Worm (Caenorhabditis elegans): ENCODE results near the gene cap-2.

Gene cap-2

DNA sequence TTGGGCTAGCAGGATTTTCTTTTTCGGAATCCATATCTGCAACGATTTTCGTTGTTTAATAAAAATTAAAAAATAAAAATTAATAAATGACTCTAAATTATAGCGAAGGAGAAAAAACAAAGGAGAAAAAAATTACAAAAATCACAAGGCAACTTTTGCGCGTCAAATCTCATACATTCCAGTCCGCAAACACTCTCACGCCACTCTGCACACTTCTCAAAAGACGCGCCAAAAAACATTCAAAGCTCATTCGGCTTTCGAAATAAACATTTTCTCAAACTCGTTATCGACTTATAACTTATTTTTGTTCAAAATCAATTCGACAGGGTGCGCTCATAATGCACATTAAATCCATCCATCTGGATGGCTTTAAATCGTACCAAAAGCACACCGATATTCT is 45.0 kb upstream of the cap-2 start, which contains the start of the genes R06F6.12 and mix-1 (continued):
- TF ChIP-seq nhr-21 (tag; optimal IDR thresholded peaks at IDR 0.05), result peak; percentile 31

DNA sequence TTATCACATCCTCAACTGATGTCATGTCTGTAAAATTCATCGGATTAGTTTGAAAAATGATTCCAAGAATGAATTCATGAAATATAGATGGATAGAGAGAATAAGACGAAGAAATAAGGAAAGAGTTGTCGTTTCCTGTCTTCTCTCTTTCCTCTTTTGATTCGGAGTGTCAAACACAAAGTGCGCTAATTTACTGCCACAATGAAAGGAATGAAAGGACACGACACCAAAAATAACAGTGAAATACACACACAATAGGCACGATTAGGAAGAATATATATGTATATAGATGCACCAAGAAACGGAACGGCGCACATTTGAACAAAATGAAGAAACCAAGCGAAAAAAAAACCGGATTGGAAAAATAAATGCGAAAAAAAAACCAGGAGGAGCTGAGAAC is 39.9 kb upstream of the cap-2 start, which contains the start of gene VM106R.1:
VM106R.1 (minus strand) TSS at position 101 of the 400 bp plus-strand sequence.
- TF ChIP-seq dmd-4 (tag; optimal IDR thresholded peaks at IDR 0.05), result no peak
- no peak for TF ChIP-seq F13H6.1 (tag; optimal IDR thresholded peaks at IDR 0.05)
- no peak for TF ChIP-seq egl-27 (tag; optimal IDR thresholded peaks at IDR 0.05)
- no peak for TF ChIP-seq ztf-4 (tag; optimal IDR thresholded peaks at IDR 0.05)
- TF ChIP-seq sma-3 (GFP tag; optimal IDR thresholded peaks at IDR 0.05), result no peak
- no peak for TF ChIP-seq R02D3.7 (tag; optimal IDR thresholded peaks at IDR 0.05)
- TF ChIP-seq nhr-237 (tag; optimal IDR thresholded peaks at IDR 0.05), result no peak
- no peak for TF ChIP-seq ZK546.5 (tag; optimal IDR thresholded peaks at IDR 0.05)
- TF ChIP-seq mbf-1 (tag; optimal IDR thresholded peaks at IDR 0.05), result no peak
- TF ChIP-seq peb-1 (tag; optimal IDR thresholded peaks at IDR 0.05), result no peak
- no peak for TF ChIP-seq fos-1 (tag; optimal IDR thresholded peaks at IDR 0.05)
- TF ChIP-seq Y55F3AM.14 (GFP tag; optimal IDR thresholded peaks at IDR 0.05), result no peak
- no peak for TF ChIP-seq crh-2 (tag; optimal IDR thresholded peaks at IDR 0.05)
- TF ChIP-seq nhr-21 (tag; optimal IDR thresholded peaks at IDR 0.05), result no peak
- TF ChIP-seq aly-2 (tag; optimal IDR thresholded peaks at IDR 0.05), result no peak
- TF ChIP-seq blmp-1 (tag; optimal IDR thresholded peaks at IDR 0.05; ENCODE audit: insufficient read depth), result no peak
- TF ChIP-seq sem-4 (tag; optimal IDR thresholded peaks at IDR 0.05), result no peak
- TF ChIP-seq nhr-23 (tag; optimal IDR thresholded peaks at IDR 0.05), result no peak
- TF ChIP-seq nhr-25 (tag; optimal IDR thresholded peaks at IDR 0.05), result no peak
- no peak for TF ChIP-seq lin-39 (tag; optimal IDR thresholded peaks at IDR 0.05)

DNA sequence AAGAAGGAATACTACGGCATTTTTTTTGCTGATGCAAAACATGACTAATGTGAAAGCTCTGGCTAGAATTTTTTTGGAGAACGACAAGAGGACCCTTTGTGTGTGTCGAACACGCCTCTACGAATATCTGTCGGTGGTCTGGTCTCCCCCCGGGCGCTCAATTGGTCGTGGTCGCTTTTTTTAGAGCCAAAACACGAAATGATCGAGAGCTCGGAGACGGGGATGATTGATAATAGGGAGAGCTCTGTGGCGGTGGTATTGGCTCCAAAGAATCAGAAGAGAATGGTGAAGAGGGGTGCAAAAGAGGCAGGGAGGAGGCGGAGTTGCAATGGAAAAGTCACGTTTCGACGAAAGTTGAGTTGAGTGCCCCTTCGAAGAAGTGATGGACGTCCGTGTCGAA is 39.4 kb upstream of the cap-2 start:
- no peak for TF ChIP-seq ZK546.5 (tag; optimal IDR thresholded peaks at IDR 0.05)

DNA sequence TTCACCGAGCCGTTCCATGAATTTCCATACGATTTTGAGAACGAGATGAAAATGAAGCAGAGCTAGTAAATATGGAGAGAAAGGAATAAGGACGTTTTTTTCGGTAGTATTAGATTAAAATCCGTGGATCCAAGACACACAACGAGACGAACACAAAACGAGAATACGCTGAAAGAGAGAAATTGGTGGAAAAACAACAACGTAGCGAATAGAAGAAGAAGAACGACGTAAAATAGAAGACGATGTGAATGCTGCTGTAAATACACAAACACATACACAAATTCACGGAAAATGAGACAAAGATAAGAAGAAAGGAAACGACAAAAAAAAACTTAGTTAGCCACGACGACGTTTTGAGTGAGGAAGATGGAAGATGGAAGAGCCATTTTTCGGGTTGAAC is 34.3 kb upstream of the cap-2 start:
- TF ChIP-seq mab-5 (tag; optimal IDR thresholded peaks at IDR 0.05), result no peak
- no peak for TF ChIP-seq lsy-2 (tag; optimal IDR thresholded peaks at IDR 0.05)
- TF ChIP-seq C34F6.9 (tag; optimal IDR thresholded peaks at IDR 0.05), result no peak
- TF ChIP-seq ztf-1 (GFP tag; conservative IDR thresholded peaks at IDR 0.05), result no peak
- no peak for TF ChIP-seq mdl-1 (tag; optimal IDR thresholded peaks at IDR 0.05)
- no peak for TF ChIP-seq nhr-10 (tag; optimal IDR thresholded peaks at IDR 0.05)
- no peak for TF ChIP-seq sma-3 (GFP tag; optimal IDR thresholded peaks at IDR 0.05)

DNA sequence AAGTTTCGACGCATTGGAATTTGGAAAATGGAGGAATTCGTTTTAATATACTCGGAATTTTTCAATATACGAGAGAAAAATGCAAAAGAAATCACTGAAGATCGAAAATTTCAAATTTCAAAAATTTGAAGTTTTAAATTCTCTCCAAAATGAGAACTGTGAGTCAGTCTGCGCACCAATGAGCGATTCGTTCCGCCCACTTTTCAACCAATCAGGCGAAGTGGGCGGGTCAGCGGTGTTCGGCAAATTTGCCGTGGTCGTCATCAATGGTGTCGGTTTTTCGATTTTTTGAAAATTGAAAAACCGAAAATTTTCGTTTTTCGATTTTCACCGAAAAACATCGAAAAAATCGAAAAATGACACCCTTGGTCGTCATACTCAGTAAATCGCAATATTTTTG is 30.4 kb upstream of the cap-2 start:
- TF ChIP-seq ztf-4 (tag; optimal IDR thresholded peaks at IDR 0.05) (no peak), alr-1 (tag; optimal IDR thresholded peaks at IDR 0.05) (no peak), nhr-25 (tag; optimal IDR thresholded peaks at IDR 0.05) (no peak), lin-39 (tag; optimal IDR thresholded peaks at IDR 0.05) (no peak), unc-39 (tag; optimal IDR thresholded peaks at IDR 0.05) (no peak), crh-2 (tag; optimal IDR thresholded peaks at IDR 0.05) (no peak)

DNA sequence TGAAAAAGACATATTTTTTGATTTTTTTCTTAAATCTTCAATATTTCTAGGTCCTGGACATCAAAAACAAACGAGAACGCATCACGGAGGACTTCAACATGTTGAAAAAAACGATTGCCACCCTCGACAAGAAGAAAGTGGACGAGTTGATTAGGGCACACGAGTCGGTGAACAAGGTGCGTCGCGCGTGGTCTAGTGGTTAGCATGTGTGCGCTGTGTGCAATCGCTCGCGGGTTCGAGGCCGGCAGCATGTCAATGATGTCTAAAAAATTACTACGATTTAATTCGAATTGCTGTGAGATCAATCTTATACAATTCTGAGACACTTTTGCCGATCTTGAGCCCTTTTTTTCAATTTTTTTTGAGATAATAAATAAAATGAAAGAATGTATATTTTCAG is 28.9 kb upstream of the cap-2 start:
- no peak for TF ChIP-seq ZK546.5 (tag; optimal IDR thresholded peaks at IDR 0.05)
- no peak for TF ChIP-seq ama-1 (optimal IDR thresholded peaks at IDR 0.05)
- no peak for TF ChIP-seq ceh-82 (tag; optimal IDR thresholded peaks at IDR 0.05)
- peak; percentile 51 for TF ChIP-seq mab-5 (tag; optimal IDR thresholded peaks at IDR 0.05)
- TF ChIP-seq nhr-12 (tag; optimal IDR thresholded peaks at IDR 0.05), result no peak
- TF ChIP-seq aly-2 (tag; optimal IDR thresholded peaks at IDR 0.05), result no peak
- TF ChIP-seq nhr-10 (tag; optimal IDR thresholded peaks at IDR 0.05), result no peak
- peak; percentile 63 to 82 for TF ChIP-seq lsy-2 (tag; optimal IDR thresholded peaks at IDR 0.05)
- no peak for TF ChIP-seq elt-3 (tag; optimal IDR thresholded peaks at IDR 0.05)
- no peak for TF ChIP-seq ztf-1 (GFP tag; conservative IDR thresholded peaks at IDR 0.05)
- TF ChIP-seq nhr-21 (tag; optimal IDR thresholded peaks at IDR 0.05), result peak; percentile 87
- no peak for TF ChIP-seq lin-39 (tag; optimal IDR thresholded peaks at IDR 0.05)
- TF ChIP-seq elt-1 (tag; optimal IDR thresholded peaks at IDR 0.05), result no peak
- TF ChIP-seq nhr-237 (tag; optimal IDR thresholded peaks at IDR 0.05), result no peak
- peak; percentile 78 for TF ChIP-seq sma-3 (GFP tag; optimal IDR thresholded peaks at IDR 0.05)
- TF ChIP-seq C34F6.9 (tag; optimal IDR thresholded peaks at IDR 0.05), result peak; percentile 79
- TF ChIP-seq sem-4 (tag; optimal IDR thresholded peaks at IDR 0.05), result peak; percentile 41
- no peak for TF ChIP-seq unc-39 (tag; optimal IDR thresholded peaks at IDR 0.05)
- no peak for TF ChIP-seq peb-1 (tag; optimal IDR thresholded peaks at IDR 0.05)
- peak; percentile 48 for TF ChIP-seq egl-27 (tag; optimal IDR thresholded peaks at IDR 0.05)
- TF ChIP-seq nhr-129 (tag; optimal IDR thresholded peaks at IDR 0.05), result peak; percentile 91
- TF ChIP-seq F13H6.1 (tag; optimal IDR thresholded peaks at IDR 0.05), result peak; percentile 80
- TF ChIP-seq dmd-4 (tag; optimal IDR thresholded peaks at IDR 0.05), result no peak
- peak; percentile 59 for TF ChIP-seq nhr-25 (tag; optimal IDR thresholded peaks at IDR 0.05)
- TF ChIP-seq snpc-4 (tag; optimal IDR thresholded peaks at IDR 0.05), result peak; percentile 75
- TF ChIP-seq mbf-1 (tag; optimal IDR thresholded peaks at IDR 0.05), result no peak
- TF ChIP-seq fos-1 (tag; optimal IDR thresholded peaks at IDR 0.05), result peak; percentile 59
- TF ChIP-seq nhr-6 (tag; optimal IDR thresholded peaks at IDR 0.05), result peak; percentile 49
- peak; percentile 79 for TF ChIP-seq gmeb-1 (tag; optimal IDR thresholded peaks at IDR 0.05)
- peak; percentile 11 for TF ChIP-seq ceh-16 (tag; optimal IDR thresholded peaks at IDR 0.05)
- TF ChIP-seq nhr-11 (tag; optimal IDR thresholded peaks at IDR 0.05), result no peak
- no peak for TF ChIP-seq nhr-77 (tag; optimal IDR thresholded peaks at IDR 0.05)
- TF ChIP-seq unc-62 (GFP tag; optimal IDR thresholded peaks at IDR 0.05), result no peak
- peak; percentile 74 for TF ChIP-seq lin-13 (GFP tag; optimal IDR thresholded peaks at IDR 0.05)

Measured in whole organism, L2 larva.